Worm (Caenorhabditis elegans): ENCODE data around the gene F01D5.5.
A peak's percentile ranks its signal among the peaks of the same experiment; 100 is the strongest.

The F01D5.5 gene

DNA sequence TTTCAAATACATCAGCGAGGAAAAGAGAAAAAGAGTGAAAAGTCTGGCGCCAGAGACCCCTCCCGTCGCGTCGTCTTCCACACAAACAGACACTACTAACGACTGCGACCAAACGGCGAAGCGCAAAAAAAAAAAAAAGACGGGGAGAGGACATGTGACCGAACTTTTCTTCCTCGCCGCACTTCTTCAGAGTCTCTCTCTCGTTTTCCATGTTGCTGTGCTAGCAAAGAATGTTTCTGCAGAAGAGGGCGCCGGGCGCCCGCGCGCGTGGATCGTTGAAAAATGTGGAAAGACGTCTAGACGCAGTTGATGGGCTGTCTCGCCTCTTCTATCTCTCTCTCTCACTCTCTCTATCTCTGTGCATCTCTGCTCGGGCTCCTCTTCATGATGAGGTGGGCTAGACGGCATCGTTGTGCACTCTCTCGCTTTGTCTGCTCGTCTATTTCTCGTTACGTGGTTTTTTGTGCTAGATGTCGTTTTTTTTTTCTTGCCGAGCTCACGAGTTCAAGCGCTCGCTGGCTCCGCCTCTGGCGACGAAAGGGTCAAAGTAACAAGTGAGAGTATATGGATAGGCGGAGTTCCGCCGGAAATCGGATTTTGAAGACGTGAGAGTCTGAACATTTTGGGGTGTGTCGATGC lies 38.2 kb upstream of the F01D5.5 start (continued):
- TF ChIP-seq Y75B8A.6 (GFP tag; IDR thresholded peaks at IDR 0.05) (0 out of 2 replicates have a peak, but pooled peaks have one; percentile 32), zip-11 (GFP tag; IDR thresholded peaks at IDR 0.05) (no peak), nhr-111 (GFP tag; optimal IDR thresholded peaks at IDR 0.05) (no peak), nhr-41 (GFP tag; IDR thresholded peaks at IDR 0.05) (no peak)

DNA sequence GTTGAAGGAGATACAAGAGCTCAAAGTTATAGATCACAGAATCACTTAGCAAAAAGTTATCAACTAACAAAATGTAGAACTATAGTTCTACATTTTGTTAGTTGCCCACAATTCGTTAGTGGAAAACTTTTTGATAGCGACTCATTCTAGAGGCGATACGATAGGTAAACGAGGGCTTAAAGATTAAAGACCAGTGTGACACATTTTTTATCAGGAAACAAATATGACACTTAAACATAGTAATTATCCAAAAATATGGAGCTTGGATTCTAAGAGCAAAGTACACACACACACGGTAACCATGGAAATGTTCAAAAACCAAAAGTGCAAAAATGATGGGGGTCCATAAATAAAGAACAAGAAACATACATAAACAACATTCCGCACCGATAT lies 37.7 kb upstream of the F01D5.5 start:
- no peak for TF ChIP-seq mxl-2 (GFP tag; conservative IDR thresholded peaks at IDR 0.05)
- no peak for TF ChIP-seq lin-38 (GFP tag; IDR thresholded peaks at IDR 0.05)
- TF ChIP-seq rbr-2 (tag; optimal IDR thresholded peaks at IDR 0.05): no peak
- TF ChIP-seq hmg-1.1 (GFP tag; IDR thresholded peaks at IDR 0.05): no peak
- peak; percentile 73 for TF ChIP-seq aha-1 (tag)
- TF ChIP-seq lin-15B (tag; optimal IDR thresholded peaks at IDR 0.05): no peak
- no peak for TF ChIP-seq set-16 (GFP tag; IDR thresholded peaks at IDR 0.05)
- TF ChIP-seq daf-16 (GFP tag; optimal IDR thresholded peaks at IDR 0.05): no peak
- peak; percentile 54 for TF ChIP-seq daf-16 (tag; optimal IDR thresholded peaks at IDR 0.05)
- TF ChIP-seq mes-2 (tag; optimal IDR thresholded peaks at IDR 0.05; ENCODE audit: poor library complexity, severe bottlenecking): no peak
- no peak for TF ChIP-seq ceh-20 (GFP tag; IDR thresholded peaks at IDR 0.05)
- TF ChIP-seq D1046.2 (GFP tag; IDR thresholded peaks at IDR 0.05): no peak
- TF ChIP-seq cey-2 (tag; optimal IDR thresholded peaks at IDR 0.05; ENCODE audit: borderline replicate concordance, insufficient read depth): no peak
- no peak for TF ChIP-seq ZK546.5 (tag; optimal IDR thresholded peaks at IDR 0.05)
- TF ChIP-seq nhr-76 (tag; optimal IDR thresholded peaks at IDR 0.05): no peak
- TF ChIP-seq F44E2.7 (GFP tag; IDR thresholded peaks at IDR 0.05): no peak
- peak; percentile 19 for TF ChIP-seq nhr-6 (tag; optimal IDR thresholded peaks at IDR 0.05)
- no peak for TF ChIP-seq hlh-11 (tag; optimal IDR thresholded peaks at IDR 0.05)
- TF ChIP-seq hlh-30 (tag; optimal IDR thresholded peaks at IDR 0.05; ENCODE audit: insufficient read depth): no peak
- no peak for TF ChIP-seq zfp-3 (GFP tag; conservative IDR thresholded peaks at IDR 0.05)
- TF ChIP-seq T26A8.4 (GFP tag; IDR thresholded peaks at IDR 0.05): no peak
- TF ChIP-seq unc-62 (GFP tag; optimal IDR thresholded peaks at IDR 0.05 in 1 of 2): no peak
- no peak for TF ChIP-seq unc-62 (tag; optimal IDR thresholded peaks at IDR 0.05)
- TF ChIP-seq ceh-28 (tag; optimal IDR thresholded peaks at IDR 0.05): no peak

DNA sequence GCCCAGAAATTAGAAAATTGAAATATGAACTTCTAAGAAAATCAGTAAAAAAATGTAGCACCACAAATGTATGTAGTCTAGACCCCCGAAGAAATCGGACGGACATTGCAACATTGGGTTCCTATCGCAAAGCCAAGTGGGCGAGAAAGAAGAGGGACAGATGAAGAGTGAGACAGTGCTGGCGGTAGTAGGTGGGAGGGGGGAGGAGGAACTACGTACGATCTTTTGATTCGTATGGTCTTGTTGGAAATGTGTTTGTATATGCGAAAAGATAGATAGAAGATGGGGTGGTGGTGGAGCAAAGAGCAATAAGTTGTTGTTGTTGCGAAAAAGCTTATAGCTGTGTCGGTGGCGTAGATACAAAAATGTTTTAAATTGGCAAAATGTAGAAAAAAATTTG lies 36.2 kb upstream of the F01D5.5 start:
- TF ChIP-seq hlh-11 (tag; optimal IDR thresholded peaks at IDR 0.05): peak; percentile 8
- peak; percentile 82 for TF ChIP-seq aha-1 (tag)
- no peak for TF ChIP-seq dve-1 (tag; optimal IDR thresholded peaks at IDR 0.05; ENCODE audit: insufficient read depth)
- 0 out of 2 replicates have a peak, but pooled peaks have one; percentile 10 for TF ChIP-seq tra-1 (GFP tag; IDR thresholded peaks at IDR 0.05)
- no peak for TF ChIP-seq ztf-7 (tag; optimal IDR thresholded peaks at IDR 0.05)
- no peak for TF ChIP-seq nhr-41 (GFP tag; IDR thresholded peaks at IDR 0.05)
- no peak for TF ChIP-seq ceh-44 (GFP tag; IDR thresholded peaks at IDR 0.05)
- TF ChIP-seq dmd-6 (GFP tag; IDR thresholded peaks at IDR 0.05): peak; percentile 27; the same call in 1 of the 2 replicates
- no peak for TF ChIP-seq pha-4 (GFP tag; IDR thresholded peaks at IDR 0.05)
- no peak for TF ChIP-seq pha-4 (tag; optimal IDR thresholded peaks at IDR 0.05)
- TF ChIP-seq madf-9 (GFP tag; conservative IDR thresholded peaks at IDR 0.05): 0 out of 2 replicates have a peak, but pooled peaks have one; percentile 12
- TF ChIP-seq egl-43 (GFP tag; IDR thresholded peaks at IDR 0.05): 0 out of 2 replicates have a peak, but pooled peaks have one; percentile 21
- TF ChIP-seq nhr-28 (tag; optimal IDR thresholded peaks at IDR 0.05): peak; percentile 54
- TF ChIP-seq mxl-3 (GFP tag; optimal IDR thresholded peaks at IDR 0.05): peak; percentile 12
- 0 out of 2 replicates have a peak, but pooled peaks have one; percentile 26 for TF ChIP-seq nhr-42 (GFP tag; IDR thresholded peaks at IDR 0.05)
- TF ChIP-seq daf-16 (GFP tag; optimal IDR thresholded peaks at IDR 0.05): no peak
- peak; percentile 62 for TF ChIP-seq daf-16 (tag; optimal IDR thresholded peaks at IDR 0.05)
- TF ChIP-seq set-16 (GFP tag; IDR thresholded peaks at IDR 0.05): peak; percentile 16; the same call in 1 of the 2 replicates
- TF ChIP-seq gei-8 (GFP tag; optimal IDR thresholded peaks at IDR 0.05): no peak
- TF ChIP-seq lin-38 (GFP tag; IDR thresholded peaks at IDR 0.05): 0 out of 2 replicates have a peak, but pooled peaks have one; percentile 15
- no peak for TF ChIP-seq vab-7 (GFP tag; IDR thresholded peaks at IDR 0.05)
- TF ChIP-seq pqm-1 (tag; optimal IDR thresholded peaks at IDR 0.05): peak; percentile 20
